Worm (Caenorhabditis elegans) whole organism, L4 larva: Measurements from ENCODE around the gene atp-5.

ENCODE experiments used
- F44E2.7 ChIP-seq: fragments of 200-800 bp; sonication (Bioruptor generic); IDR thresholded peaks from 2 replicates; pipeline ENCODE4 v2.1.2; 2022; ENCODE audit warnings: missing genetic modification characterization, missing compliant biosample characterization
- F49E8.2 ChIP-seq: sonication (generic microtip); optimal IDR thresholded peaks from 2 replicates; lab custom pipeline; 2016; ENCODE audit warnings: missing compliant biosample characterization, mild to moderate bottlenecking, missing genetic modification characterization, borderline replicate concordance
- T20F7.1 ChIP-seq: fragments of 200-800 bp; sonication (Bioruptor generic); optimal IDR thresholded peaks from 2 replicates; lab custom pipeline; 2018; ENCODE audit warnings: mild to moderate bottlenecking, missing genetic modification characterization, missing compliant biosample characterization
- T26A8.4 ChIP-seq: fragments of 200-800 bp; sonication (Bioruptor generic); IDR thresholded peaks from 2 replicates; pipeline ENCODE4 v1.3.6; 2022; ENCODE audit warnings: missing genetic modification characterization, missing compliant biosample characterization
- Y105C5A.15 ChIP-seq: fragments of 200-800 bp; sonication (Bioruptor generic); IDR thresholded peaks from 2 replicates; pipeline ENCODE4 v1.3.6; 2022; ENCODE audit warnings: missing genetic modification characterization, missing compliant biosample characterization
- ZK337.2 ChIP-seq: fragments of 200-800 bp; sonication (Bioruptor generic); IDR thresholded peaks from 2 replicates; pipeline ENCODE4 v1.3.6; 2022; ENCODE audit warnings: missing genetic modification reagents, missing genetic modification characterization, missing compliant biosample characterization
- aha-1 ChIP-seq: fragments of 150-350 bp; peaks from one replicate; lab custom pipeline; 2014; ENCODE audit warnings: missing biosample characterization, missing genetic modification characterization
- aly-2 ChIP-seq: sonication (generic microtip); optimal IDR thresholded peaks from 2 replicates; lab custom pipeline; 2018; ENCODE audit warnings: missing biosample characterization, missing genetic modification characterization
- ceh-44 ChIP-seq: fragments of 200-800 bp; sonication (Bioruptor generic); IDR thresholded peaks from 2 replicates; pipeline ENCODE4 v1.3.6; 2022; ENCODE audit warnings: missing genetic modification reagents, missing genetic modification characterization, missing compliant biosample characterization
- ceh-62 ChIP-seq: sonication (generic microtip); optimal IDR thresholded peaks from 2 replicates; lab custom pipeline; 2017; ENCODE audit warnings: missing biosample characterization, missing genetic modification characterization
- daf-16 ChIP-seq, 3 experiments: sonication (generic microtip); optimal IDR thresholded peaks; 2 replicates each; lab custom pipeline; 2016 to 2017; ENCODE audit warnings: missing genetic modification characterization in 3 of 3, missing genetic modification reagents in 3 of 3, mild to moderate bottlenecking in 2 of 3, missing compliant biosample characterization in 2 of 3, missing biosample characterization in 1 of 3, moderate library complexity in 1 of 3
- daf-19 ChIP-seq: fragments of 200-800 bp; sonication (Bioruptor generic); conservative IDR thresholded peaks from 2 replicates; pipeline ENCODE4 v1.3.6; 2022; ENCODE audit warnings: missing genetic modification characterization, missing compliant biosample characterization
- dmd-6 ChIP-seq: fragments of 200-800 bp; sonication (Bioruptor generic); IDR thresholded peaks from 2 replicates; pipeline ENCODE4 v1.3.6; 2022; ENCODE audit warnings: missing genetic modification reagents, missing genetic modification characterization, missing compliant biosample characterization
- dmd-8 ChIP-seq: fragments of 200-800 bp; sonication (Bioruptor generic); IDR thresholded peaks from 2 replicates; pipeline ENCODE4 v1.3.6; 2022; ENCODE audit warnings: missing genetic modification characterization, missing compliant biosample characterization
- dmd-9 ChIP-seq: fragments of 200-800 bp; sonication (Bioruptor generic); IDR thresholded peaks from 2 replicates; pipeline ENCODE4 v1.3.6; 2022; ENCODE audit warnings: missing genetic modification reagents, missing genetic modification characterization, missing compliant biosample characterization
- duxl-1 ChIP-seq: sonication (generic microtip); optimal IDR thresholded peaks from 2 replicates; lab custom pipeline; 2016; ENCODE audit warnings: mild to moderate bottlenecking, missing genetic modification characterization, moderate library complexity, missing compliant biosample characterization; ENCODE audit not compliant: poor library complexity
- dve-1 ChIP-seq: sonication (generic microtip); optimal IDR thresholded peaks from 2 replicates; lab custom pipeline; 2017; ENCODE audit warnings: antibody characterized with exemption, mild to moderate bottlenecking, missing genetic modification characterization, missing compliant biosample characterization; ENCODE audit not compliant: insufficient read depth
- fkh-10 ChIP-seq: fragments of 150-350 bp; optimal IDR thresholded peaks from 2 replicates; lab custom pipeline; 2014; ENCODE audit warnings: missing biosample characterization, missing genetic modification reagents, missing genetic modification characterization
- hif-1 ChIP-seq, 2 experiments: sonication (generic microtip); optimal IDR thresholded peaks; 2 replicates each; lab custom pipeline; 2016 to 2017; ENCODE audit warnings: missing compliant biosample characterization in 2 of 2, missing genetic modification characterization in 2 of 2, missing genetic modification reagents in 2 of 2, missing genotype in 2 of 2, mild to moderate bottlenecking in 1 of 2
- hlh-30 ChIP-seq: sonication (generic microtip); optimal IDR thresholded peaks from 2 replicates; lab custom pipeline; 2017; ENCODE audit warnings: antibody characterized with exemption, mild to moderate bottlenecking, missing genetic modification characterization, missing compliant biosample characterization; ENCODE audit not compliant: insufficient read depth
- jun-1 ChIP-seq: fragments of 150-350 bp; optimal IDR thresholded peaks from 2 replicates; lab custom pipeline; 2014; ENCODE audit warnings: missing biosample characterization, missing genetic modification reagents, missing genetic modification characterization
- lin-13 ChIP-seq: fragments of 150-350 bp; optimal IDR thresholded peaks from 2 replicates; lab custom pipeline; 2014; ENCODE audit warnings: missing biosample characterization, missing genetic modification reagents, missing genetic modification characterization
- lin-38 ChIP-seq: fragments of 200-800 bp; sonication (Bioruptor generic); IDR thresholded peaks from 2 replicates; pipeline ENCODE4 v1.3.6; 2022; ENCODE audit warnings: missing genetic modification reagents, missing genetic modification characterization, missing compliant biosample characterization
- lin-39 ChIP-seq: fragments of 150-350 bp; optimal IDR thresholded peaks from 2 replicates; lab custom pipeline; 2014; ENCODE audit warnings: missing biosample characterization, missing genetic modification reagents, missing genetic modification characterization
- madf-5 ChIP-seq, 2 experiments: fragments of 200-800 bp; sonication (Bioruptor generic); IDR thresholded peaks; 2 replicates each; pipeline ENCODE4 v1.3.6; 2022; ENCODE audit warnings: missing compliant biosample characterization in 2 of 2, missing genetic modification characterization in 2 of 2
- mdl-1 ChIP-seq, 2 experiments: fragments of 150-350 bp in 1 of 2; sonication (generic microtip) in 1 of 2; optimal IDR thresholded peaks; 2 replicates each; lab custom pipeline; 2014 to 2017; ENCODE audit warnings: missing biosample characterization in 2 of 2, missing genetic modification characterization in 2 of 2
- mep-1 ChIP-seq: fragments of 150-350 bp; sonication (generic microtip); optimal IDR thresholded peaks from 3 replicates; lab custom pipeline; 2014; ENCODE audit warnings: missing biosample characterization, missing genetic modification characterization
- mes-2 ChIP-seq: sonication (generic microtip); optimal IDR thresholded peaks from 2 replicates; lab custom pipeline; 2016; ENCODE audit warnings: missing genotype, mild to moderate bottlenecking, missing genetic modification characterization, missing compliant biosample characterization; ENCODE audit not compliant: poor library complexity, severe bottlenecking
- mxl-2 ChIP-seq: fragments of 200-800 bp; sonication (Bioruptor generic); conservative IDR thresholded peaks from 2 replicates; pipeline ENCODE4 v1.3.6; 2022; ENCODE audit warnings: missing genetic modification reagents, missing genetic modification characterization, missing compliant biosample characterization
- mxl-3 ChIP-seq: fragments of 200-800 bp; sonication (Bioruptor generic); optimal IDR thresholded peaks from 2 replicates; lab custom pipeline; 2018; ENCODE audit warnings: mild to moderate bottlenecking, missing genetic modification characterization, missing compliant biosample characterization
- nhr-237 ChIP-seq: sonication (generic microtip); optimal IDR thresholded peaks from 2 replicates; lab custom pipeline; 2017; ENCODE audit warnings: missing biosample characterization, missing genetic modification characterization
- nhr-25 ChIP-seq: sonication (generic microtip); optimal IDR thresholded peaks from 2 replicates; lab custom pipeline; 2017; ENCODE audit warnings: missing genetic modification characterization, mild to moderate bottlenecking, missing compliant biosample characterization, antibody characterized with exemption, moderate library complexity, borderline replicate concordance; ENCODE audit not compliant: insufficient read depth
- nhr-28 ChIP-seq: fragments of 150-350 bp; optimal IDR thresholded peaks from 2 replicates; lab custom pipeline; 2014; ENCODE audit warnings: missing biosample characterization, missing genetic modification characterization
- nhr-42 ChIP-seq: fragments of 200-800 bp; sonication (Bioruptor generic); IDR thresholded peaks from 2 replicates; pipeline ENCODE4 v1.3.6; 2022; ENCODE audit warnings: missing genetic modification characterization, missing compliant biosample characterization
- nhr-48 ChIP-seq: sonication (generic microtip); optimal IDR thresholded peaks from 2 replicates; lab custom pipeline; 2016; ENCODE audit warnings: mild to moderate bottlenecking, missing genetic modification characterization, missing compliant biosample characterization
- nhr-6 ChIP-seq: fragments of 150-350 bp; optimal IDR thresholded peaks from 2 replicates; lab custom pipeline; 2014; ENCODE audit warnings: missing biosample characterization, missing genetic modification characterization
- nhr-76 ChIP-seq: fragments of 150-350 bp; optimal IDR thresholded peaks from 2 replicates; lab custom pipeline; 2014; ENCODE audit warnings: missing biosample characterization, missing genetic modification characterization
- nhr-77 ChIP-seq: fragments of 150-350 bp; optimal IDR thresholded peaks from 2 replicates; lab custom pipeline; 2014; ENCODE audit warnings: missing biosample characterization, missing genetic modification characterization
- pha-4 ChIP-seq, 2 experiments: fragments of 150-350 bp in 1 of 2; fragments of 200-800 bp in 1 of 2; sonication (Bioruptor generic) in 1 of 2; IDR thresholded peaks in 1 of 2; optimal IDR thresholded peaks in 1 of 2; 2 replicates each; pipeline versions ENCODE4 v1.3.6 to Lab custom; 2014 to 2022; ENCODE audit warnings: missing genetic modification characterization in 2 of 2, missing genetic modification reagents in 2 of 2, missing biosample characterization in 1 of 2, missing compliant biosample characterization in 1 of 2
- rbr-2 ChIP-seq: sonication (generic microtip); optimal IDR thresholded peaks from 2 replicates; lab custom pipeline; 2016; ENCODE audit warnings: missing genotype, missing genetic modification characterization, missing compliant biosample characterization
- sdz-12 ChIP-seq: fragments of 200-800 bp; sonication (Bioruptor generic); optimal IDR thresholded peaks from 2 replicates; lab custom pipeline; 2018; ENCODE audit warnings: mild to moderate bottlenecking, missing genetic modification characterization, missing compliant biosample characterization
- set-16 ChIP-seq: fragments of 200-800 bp; sonication (Bioruptor generic); IDR thresholded peaks from 2 replicates; pipeline ENCODE4 v1.3.6; 2022; ENCODE audit warnings: missing genetic modification reagents, missing genetic modification characterization, missing compliant biosample characterization
- snpc-4 ChIP-seq: fragments of 150-350 bp; optimal IDR thresholded peaks from 2 replicates; lab custom pipeline; 2014; ENCODE audit warnings: missing biosample characterization, missing genetic modification characterization
- unc-130 ChIP-seq: sonication (generic microtip); optimal IDR thresholded peaks from 2 replicates; lab custom pipeline; 2016; ENCODE audit warnings: missing genetic modification reagents, missing genetic modification characterization, missing compliant biosample characterization
- unc-39 ChIP-seq: sonication (generic microtip); optimal IDR thresholded peaks from 2 replicates; lab custom pipeline; 2017; ENCODE audit warnings: missing biosample characterization, missing genetic modification characterization
- zag-1 ChIP-seq: fragments of 150-350 bp; optimal IDR thresholded peaks from 2 replicates; lab custom pipeline; 2014; ENCODE audit warnings: missing biosample characterization, missing genetic modification characterization
- zfp-2 ChIP-seq: sonication (generic microtip); optimal IDR thresholded peaks from 2 replicates; lab custom pipeline; 2016; ENCODE audit warnings: mild to moderate bottlenecking, missing genetic modification characterization, missing compliant biosample characterization
- zip-11 ChIP-seq: fragments of 200-800 bp; sonication (Bioruptor generic); IDR thresholded peaks from 2 replicates; pipeline ENCODE4 v1.3.6; 2022; ENCODE audit warnings: missing genetic modification characterization, missing compliant biosample characterization
- zip-2 ChIP-seq: fragments of 150-350 bp; optimal IDR thresholded peaks from 2 replicates; lab custom pipeline; 2014; ENCODE audit warnings: missing biosample characterization, missing genetic modification characterization

Gene atp-5

DNA sequence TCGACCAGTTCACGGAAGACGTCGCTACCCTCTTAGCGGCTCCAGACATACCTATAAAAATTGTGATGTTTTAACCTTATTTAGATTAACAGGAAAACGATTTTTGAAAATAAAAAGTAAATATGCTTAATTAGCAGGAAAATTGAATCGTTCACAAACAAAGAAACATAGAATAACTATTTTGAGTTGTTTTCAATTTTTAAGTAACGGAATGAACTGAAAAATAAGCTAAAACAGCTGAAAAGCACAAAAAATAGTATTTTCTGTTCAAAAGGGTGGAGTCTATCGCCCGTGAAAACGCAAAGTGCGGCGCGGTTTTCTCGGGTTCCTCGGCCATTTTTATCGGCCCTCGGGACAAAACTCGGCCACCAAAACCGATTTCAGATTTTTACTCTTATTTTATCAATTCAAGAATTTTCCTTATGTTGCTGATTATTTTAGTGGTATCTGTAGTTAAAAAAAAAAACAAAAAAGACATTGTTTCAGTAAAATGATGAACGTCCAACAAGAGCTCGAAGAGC is at the start of gene atp-5, which contains the start of gene lmtr-3:
TSS of gene atp-5 (minus strand) at position 51 of the 521 bp plus-strand sequence.
TSS of gene lmtr-3 (plus strand) at position 370 of the 521 bp plus-strand sequence.
- no peak for TF ChIP-seq dmd-8 (GFP tag; lab: Robert Waterston, UW)
- no peak for TF ChIP-seq fkh-10 (GFP tag; lab: Kevin White, UChicago)
- no peak for TF ChIP-seq zip-2 (tag; lab: Kevin White, UChicago)
- no peak for TF ChIP-seq nhr-237 (tag; lab: Kevin White, UChicago)
- peak; percentile 43 for TF ChIP-seq lin-13
- TF ChIP-seq set-16 (GFP tag; lab: Robert Waterston, UW): no peak
- TF ChIP-seq hif-1 (tag; optimal IDR thresholded peaks at IDR 0.05; lab: Kevin White, UChicago): peak in 1 of 2 experiments; percentile 91
- peak in 1 of 2 experiments; percentile 48 for TF ChIP-seq mdl-1 (tag; optimal IDR thresholded peaks at IDR 0.05; lab: Kevin White, UChicago)
- TF ChIP-seq Y105C5A.15 (GFP tag; lab: Robert Waterston, UW): no peak
- no peak for TF ChIP-seq daf-16 (GFP tag; optimal IDR thresholded peaks at IDR 0.05; lab: Kevin White, UChicago)
- peak; percentile 47 for TF ChIP-seq daf-16 (tag; optimal IDR thresholded peaks at IDR 0.05; lab: Kevin White, UChicago)
- TF ChIP-seq aha-1: peak; percentile 16
- peak; percentile 68 for TF ChIP-seq nhr-6 (tag; lab: Kevin White, UChicago)
- 0 out of 2 replicates have a peak, but pooled peaks have one; percentile 14 for TF ChIP-seq pha-4 (GFP tag; IDR thresholded peaks at IDR 0.05; lab: Robert Waterston, UW)
- TF ChIP-seq pha-4 (tag; optimal IDR thresholded peaks at IDR 0.05; lab: Kevin White, UChicago): no peak
- TF ChIP-seq nhr-28 (tag; lab: Kevin White, UChicago): peak; percentile 69
- no peak for TF ChIP-seq unc-39 (tag; lab: Kevin White, UChicago)
- no peak for TF ChIP-seq ceh-62 (tag; lab: Kevin White, UChicago)
- TF ChIP-seq ZK337.2 (GFP tag; lab: Robert Waterston, UW): peak; percentile 86; the same call in 1 of the 2 replicates
- TF ChIP-seq unc-130 (GFP tag; lab: Kevin White, UChicago): peak; percentile 96
- TF ChIP-seq rbr-2: peak; percentile 57
- peak; percentile 85 for TF ChIP-seq ceh-44 (GFP tag; lab: Robert Waterston, UW)
- TF ChIP-seq T26A8.4 (GFP tag; lab: Robert Waterston, UW): peak; percentile 32; the same call in 1 of the 2 replicates
- TF ChIP-seq T20F7.1: peak; percentile 68
- no peak for TF ChIP-seq jun-1 (tag; lab: Kevin White, UChicago)
- no peak for TF ChIP-seq sdz-12 (GFP tag; lab: Kevin White, UChicago)
- no peak for TF ChIP-seq zag-1 (tag; lab: Kevin White, UChicago)
- TF ChIP-seq aly-2 (tag; lab: Kevin White, UChicago): no peak
- peak; percentile 85 for TF ChIP-seq dmd-6 (GFP tag; lab: Robert Waterston, UW)
- TF ChIP-seq dmd-9: peak; percentile 78
- peak; percentile 52 for TF ChIP-seq nhr-25 (tag; lab: Kevin White, UChicago)
- peak in 1 of 2 experiments; percentile 64; a peak in 1 of 4 replicates for TF ChIP-seq madf-5 (GFP tag; IDR thresholded peaks at IDR 0.05; lab: Robert Waterston, UW)
- TF ChIP-seq mep-1 (tag; lab: Kevin White, UChicago): peak; percentile 81
- TF ChIP-seq duxl-1: peak; percentile 31
- no peak for TF ChIP-seq nhr-76 (tag; lab: Kevin White, UChicago)
- no peak for TF ChIP-seq snpc-4 (tag; lab: Kevin White, UChicago)
- TF ChIP-seq lin-39 (tag; lab: Kevin White, UChicago): no peak
- TF ChIP-seq mxl-2: no peak
- TF ChIP-seq mxl-3: peak; percentile 76
- TF ChIP-seq zip-11 (GFP tag; lab: Robert Waterston, UW): no peak
- TF ChIP-seq lin-38 (GFP tag; lab: Robert Waterston, UW): peak; percentile 76
- no peak for TF ChIP-seq zfp-2 (tag; lab: Kevin White, UChicago)
- peak; percentile 93 for TF ChIP-seq hlh-30 (tag; lab: Kevin White, UChicago)
- TF ChIP-seq nhr-42: peak; percentile 62; the same call in 1 of the 2 replicates
- TF ChIP-seq dve-1: peak; percentile 68
- peak; percentile 50 for TF ChIP-seq nhr-48 (tag; lab: Kevin White, UChicago)
- TF ChIP-seq nhr-77 (tag; lab: Kevin White, UChicago): peak; percentile 8
- TF ChIP-seq F49E8.2 (tag; lab: Kevin White, UChicago): peak; percentile 9
- TF ChIP-seq daf-19 (GFP tag; lab: Robert Waterston, UW): no peak
- TF ChIP-seq F44E2.7 (GFP tag; lab: Robert Waterston, UW): no peak
- peak; percentile 99 for TF ChIP-seq mes-2 (tag; lab: Kevin White, UChicago)
